Fruit fly (Drosophila melanogaster): ENCODE results near the gene Ho.

- TF ChIP-seq ttk (optimal IDR thresholded peaks at IDR 0.05) (no peak), insv (optimal IDR thresholded peaks at IDR 0.05) (no peak)
Measured at dm6 chr3R:11648356-11649355, 30.9 kb upstream of the Ho start.

Data from Kc167 (cell line).